Worm (Caenorhabditis elegans): Measurements from ENCODE around the gene mnk-1.

DNA sequence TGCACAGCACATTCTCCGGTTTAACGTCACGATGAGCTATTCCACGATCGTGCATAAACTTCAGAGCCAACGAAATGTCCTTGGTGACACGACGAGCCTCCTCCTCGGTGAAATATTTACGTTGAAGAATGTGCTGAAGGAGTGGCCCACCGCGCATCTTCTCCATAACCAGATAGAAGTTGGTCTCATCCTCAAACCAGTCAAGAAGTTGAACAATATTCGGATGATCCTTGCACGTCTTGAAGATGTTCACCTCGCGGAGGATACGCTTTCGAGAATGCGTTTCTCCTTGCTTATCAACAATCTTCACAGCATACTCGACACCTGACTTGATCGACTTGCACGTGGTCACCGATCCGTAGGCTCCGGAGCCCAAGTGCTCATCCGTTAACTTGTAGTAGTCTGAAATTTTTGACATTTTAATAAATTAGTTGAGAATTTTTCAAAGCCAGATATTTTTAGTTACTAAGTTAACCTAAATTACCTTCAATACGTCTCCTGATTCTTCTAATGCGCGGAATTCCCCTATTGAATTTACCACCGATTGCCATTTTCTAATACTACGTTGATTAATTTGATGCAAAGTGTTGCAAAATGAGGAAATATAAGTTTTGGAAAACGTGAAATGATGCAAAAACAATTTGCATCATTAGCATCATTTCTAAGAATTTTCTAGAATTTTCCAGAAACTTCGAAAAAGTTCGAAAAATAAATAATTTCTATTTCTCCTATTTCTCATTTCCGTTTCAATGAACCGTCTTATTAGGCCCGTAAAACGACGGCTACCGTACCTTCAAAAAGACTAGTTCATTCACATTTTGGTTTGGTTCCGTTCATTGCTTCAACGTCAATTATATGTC, 8.7 kb downstream of the mnk-1 start:
- TF ChIP-seq jun-1 (tag; optimal IDR thresholded peaks at IDR 0.05) (no peak), tbx-2 (tag; optimal IDR thresholded peaks at IDR 0.05) (no peak), ztf-11 (tag; optimal IDR thresholded peaks at IDR 0.05) (no peak), lin-13 (GFP tag; optimal IDR thresholded peaks at IDR 0.05) (no peak), snpc-4 (tag; optimal IDR thresholded peaks at IDR 0.05) (no peak), mdl-1 (tag; optimal IDR thresholded peaks at IDR 0.05) (no peak), pqm-1 (tag; optimal IDR thresholded peaks at IDR 0.05) (no peak), aly-2 (tag; optimal IDR thresholded peaks at IDR 0.05) (no peak), elt-2 (tag; optimal IDR thresholded peaks at IDR 0.05) (no peak), lsy-2 (tag; optimal IDR thresholded peaks at IDR 0.05) (no peak), isw-1 (GFP tag; IDR thresholded peaks at IDR 0.05) (no peak)
